Fruit fly (Drosophila melanogaster) whole organism, adult: ENCODE data around the gene CG31917.

ENCODE experiments used
- CG11617 ChIP-seq: fragments of 200-800 bp; sonication (Bioruptor generic); optimal IDR thresholded peaks from 2 replicates; lab custom pipeline; 2017; ENCODE audit warnings: mild to moderate bottlenecking, missing biosample characterization, missing genetic modification reagents, missing genetic modification characterization
- CG12768 ChIP-seq: fragments of 200-800 bp; sonication (Bioruptor generic); optimal IDR thresholded peaks from 2 replicates; lab custom pipeline; 2017; ENCODE audit warnings: missing biosample characterization, missing genetic modification characterization, mild to moderate bottlenecking, moderate library complexity, missing genetic modification reagents
- CG14711 ChIP-seq: fragments of 200-800 bp; sonication (Bioruptor generic); optimal IDR thresholded peaks from 2 replicates; lab custom pipeline; 2018; ENCODE audit warnings: missing biosample characterization, mild to moderate bottlenecking, missing genetic modification characterization, moderate library complexity
- CG1620 ChIP-seq: fragments of 200-800 bp; sonication (Bioruptor generic); optimal IDR thresholded peaks from 2 replicates; lab custom pipeline; 2016; ENCODE audit warnings: missing biosample characterization, missing genetic modification characterization
- CG33017 ChIP-seq: fragments of 200-800 bp; sonication (Bioruptor generic); optimal IDR thresholded peaks from 2 replicates; lab custom pipeline; 2018; ENCODE audit warnings: missing biosample characterization, mild to moderate bottlenecking, missing genetic modification characterization, moderate library complexity
- CG5204 ChIP-seq: fragments of 200-800 bp; sonication (Bioruptor generic); optimal IDR thresholded peaks from 2 replicates; lab custom pipeline; 2016; ENCODE audit warnings: missing biosample characterization, missing genetic modification characterization
- CG7045 ChIP-seq: fragments of 200-800 bp; sonication (Bioruptor generic); optimal IDR thresholded peaks from 2 replicates; lab custom pipeline; 2017; ENCODE audit warnings: missing biosample characterization, mild to moderate bottlenecking, missing genetic modification characterization
- CG7101 ChIP-seq: fragments of 200-800 bp; sonication (Bioruptor generic); optimal IDR thresholded peaks from 2 replicates; lab custom pipeline; 2018; ENCODE audit warnings: missing biosample characterization, mild to moderate bottlenecking, missing genetic modification characterization, moderate library complexity
- Clk ChIP-seq: fragments of 200-800 bp; sonication (Bioruptor generic); optimal IDR thresholded peaks from 2 replicates; lab custom pipeline; 2017; ENCODE audit warnings: missing biosample characterization, missing genetic modification characterization
- Crg-1 ChIP-seq: fragments of 200-800 bp; sonication (Bioruptor generic); optimal IDR thresholded peaks from 2 replicates; lab custom pipeline; 2016; ENCODE audit warnings: missing biosample characterization, missing genetic modification characterization
- Hr96 ChIP-seq: fragments of 200-800 bp; sonication (Bioruptor generic); optimal IDR thresholded peaks from 2 replicates; lab custom pipeline; 2016; ENCODE audit warnings: missing biosample characterization, missing genetic modification characterization
- Mnt ChIP-seq: fragments of 200-800 bp; sonication (Bioruptor generic); optimal IDR thresholded peaks from 2 replicates; lab custom pipeline; 2016; ENCODE audit warnings: missing biosample characterization, mild to moderate bottlenecking, missing genetic modification characterization
- bab1 ChIP-seq: fragments of 200-800 bp; sonication (Bioruptor generic); optimal IDR thresholded peaks from 3 replicates; lab custom pipeline; 2019; ENCODE audit warnings: missing biosample characterization, mild to moderate bottlenecking, missing genetic modification characterization, moderate library complexity
- cic ChIP-seq: fragments of 200-800 bp; sonication (Bioruptor generic); optimal IDR thresholded peaks from 2 replicates; lab custom pipeline; 2017; ENCODE audit warnings: missing biosample characterization, mild to moderate bottlenecking, missing genetic modification characterization, moderate library complexity
- cnc ChIP-seq, 2 experiments: fragments of >200 bp; optimal IDR thresholded peaks; 2 replicates each; lab custom pipeline; 2017
- kay ChIP-seq: fragments of 200-800 bp; sonication (Bioruptor generic); peaks from one replicate; lab custom pipeline; 2016; ENCODE audit warnings: missing biosample characterization, missing genetic modification characterization, borderline replicate concordance
- ovo ChIP-seq: fragments of 200-800 bp; sonication (Bioruptor generic); optimal IDR thresholded peaks from 2 replicates; lab custom pipeline; 2016; ENCODE audit warnings: missing biosample characterization, missing genetic modification characterization
- pad ChIP-seq: fragments of 200-800 bp; sonication (Bioruptor generic); optimal IDR thresholded peaks from 3 replicates; lab custom pipeline; 2017; ENCODE audit warnings: missing biosample characterization, missing genetic modification characterization, mild to moderate bottlenecking, moderate library complexity, missing genetic modification reagents
- tj ChIP-seq: fragments of 200-800 bp; sonication (Bioruptor generic); optimal IDR thresholded peaks from 3 replicates; lab custom pipeline; 2017; ENCODE audit warnings: missing biosample characterization, mild to moderate bottlenecking, missing genetic modification characterization, moderate library complexity
- toe ChIP-seq: fragments of 200-800 bp; sonication (Bioruptor generic); optimal IDR thresholded peaks from 2 replicates; lab custom pipeline; 2016; ENCODE audit warnings: missing biosample characterization, missing genetic modification characterization

CG31917 gene

dm6 chr2L:5005464-5005764, 5.2 kb downstream of the CG31917 start:
- TF ChIP-seq Hr96 (GFP tag; lab: Kevin White, UChicago) (no peak), CG7045 (GFP tag; lab: Kevin White, UChicago) (no peak), CG14711 (tag; lab: Kevin White, UChicago) (no peak), cic (GFP tag; lab: Kevin White, UChicago) (no peak), CG7101 (tag; lab: Kevin White, UChicago) (no peak), pad (GFP tag; lab: Kevin White, UChicago) (no peak)

DNA sequence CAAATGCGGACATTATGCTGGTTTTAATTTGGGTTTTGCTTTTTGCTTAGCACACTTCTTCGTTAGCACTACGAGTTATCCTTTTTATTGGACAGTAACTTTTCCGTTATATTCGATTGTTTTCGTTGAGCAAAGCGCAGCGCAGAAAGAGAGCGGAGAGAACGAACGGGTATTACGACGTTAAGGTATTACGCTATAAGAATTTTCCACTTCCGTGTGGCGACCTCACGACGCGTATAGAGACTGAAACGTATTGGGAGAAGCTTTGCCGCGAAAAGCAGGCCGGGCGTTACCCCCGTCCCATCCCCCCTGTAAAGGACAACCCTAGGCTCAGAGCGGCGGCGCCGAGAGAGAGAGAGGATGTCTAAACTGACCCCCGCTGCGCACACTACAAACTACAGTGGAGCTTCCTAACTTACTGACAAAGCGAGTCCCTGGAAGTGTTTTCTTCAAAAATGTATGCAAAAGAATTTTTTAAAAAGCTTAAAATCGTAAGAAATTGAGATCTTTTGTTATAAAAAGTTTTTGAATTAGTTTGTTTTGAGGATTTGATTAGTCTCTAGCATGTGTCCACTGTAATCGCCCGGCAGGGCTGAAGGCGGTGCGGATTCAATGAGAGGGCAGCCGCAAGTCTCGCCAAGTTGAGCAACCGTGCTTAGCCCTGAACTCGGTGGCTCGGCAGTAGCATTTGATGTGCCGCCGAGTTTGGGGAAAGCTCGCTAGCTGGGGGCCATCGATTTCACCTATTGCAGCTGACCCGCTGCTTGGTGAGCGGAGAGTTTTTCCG, 5.8 kb downstream of the CG31917 start:
- peak; percentile 48 for TF ChIP-seq tj (GFP tag; lab: Kevin White, UChicago)
- peak; percentile 89 for TF ChIP-seq bab1 (GFP tag; lab: Kevin White, UChicago)
- peak; percentile 90 for TF ChIP-seq CG14711 (tag; lab: Kevin White, UChicago)
- peak; percentile 31 for TF ChIP-seq ovo (GFP tag; lab: Kevin White, UChicago)
- peak; percentile 93 for TF ChIP-seq Hr96 (GFP tag; lab: Kevin White, UChicago)
- TF ChIP-seq CG11617 (GFP tag; lab: Kevin White, UChicago), result peak; percentile 88
- TF ChIP-seq Mnt (GFP tag; lab: Kevin White, UChicago), result peak; percentile 76
- peak; percentile 78 for TF ChIP-seq CG1620 (GFP tag; lab: Kevin White, UChicago)
- peak; percentile 93 for TF ChIP-seq toe (GFP tag; lab: Kevin White, UChicago)
- TF ChIP-seq CG12768, result peak; percentile 97
- peak; percentile 89 for TF ChIP-seq Crg-1 (GFP tag; lab: Kevin White, UChicago)
- TF ChIP-seq cic (GFP tag; lab: Kevin White, UChicago), result peak; percentile 69
- TF ChIP-seq CG5204 (GFP tag; lab: Kevin White, UChicago), result peak; percentile 96
- no peak for TF ChIP-seq kay
- no peak for TF ChIP-seq cnc (optimal IDR thresholded peaks at IDR 0.05; lab: Kevin White, UChicago)
- TF ChIP-seq CG33017 (tag; lab: Kevin White, UChicago), result peak; percentile 96
- TF ChIP-seq Clk (GFP tag; lab: Kevin White, UChicago), result peak; percentile 95
- peak; percentile 97 for TF ChIP-seq CG7045 (GFP tag; lab: Kevin White, UChicago)
- TF ChIP-seq pad (GFP tag; lab: Kevin White, UChicago), result peak; percentile 80
- TF ChIP-seq CG7101 (tag; lab: Kevin White, UChicago), result peak; percentile 96

dm6 chr2L:5003670-5004453, 6.8 kb downstream of the CG31917 start:
- TF ChIP-seq CG1620 (GFP tag; lab: Kevin White, UChicago), result no peak
- no peak for TF ChIP-seq CG7045 (GFP tag; lab: Kevin White, UChicago)

DNA sequence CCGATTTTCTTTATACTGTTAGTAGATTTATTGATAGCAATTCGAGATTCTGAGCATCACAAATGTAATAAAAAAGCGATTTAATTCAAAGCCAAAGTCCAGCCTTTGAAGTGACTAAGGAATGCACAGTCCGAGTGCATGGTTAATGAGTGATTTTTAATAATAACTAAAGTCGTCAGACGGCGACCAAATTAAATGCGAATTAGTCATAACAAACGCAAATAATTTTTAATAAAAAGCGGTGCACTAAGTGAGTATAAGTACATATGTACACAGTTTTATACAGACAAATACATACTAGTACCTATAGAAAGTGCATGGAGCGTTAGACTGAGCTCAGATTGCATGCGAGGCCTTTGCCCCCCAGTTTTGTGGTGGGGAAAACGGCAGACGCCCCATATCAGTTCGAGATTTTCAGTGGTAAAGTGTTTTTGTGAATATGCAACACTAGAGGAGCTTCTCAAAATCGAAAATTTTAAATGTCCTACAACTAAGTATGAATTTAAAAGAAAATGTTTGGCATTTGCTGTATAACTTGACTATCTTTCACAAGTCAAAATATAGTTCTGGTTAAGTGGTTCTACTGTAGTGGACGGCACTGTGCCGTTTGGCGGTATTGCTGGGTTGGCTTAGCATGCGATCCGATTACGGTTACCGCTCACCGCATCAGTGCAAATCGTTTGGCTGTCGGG, 7.8 kb downstream of the CG31917 start:
- TF ChIP-seq Hr96 (GFP tag; lab: Kevin White, UChicago), result peak; percentile 36
- TF ChIP-seq Crg-1 (GFP tag; lab: Kevin White, UChicago), result peak; percentile 29
- TF ChIP-seq cnc (optimal IDR thresholded peaks at IDR 0.05; lab: Kevin White, UChicago), result no peak
- TF ChIP-seq CG5204 (GFP tag; lab: Kevin White, UChicago), result peak; percentile 7
- peak; percentile 85 for TF ChIP-seq CG33017 (tag; lab: Kevin White, UChicago)
- peak; percentile 39 for TF ChIP-seq pad (GFP tag; lab: Kevin White, UChicago)
- peak; percentile 82 for TF ChIP-seq CG12768
- peak; percentile 74 for TF ChIP-seq CG7045 (GFP tag; lab: Kevin White, UChicago)
- peak; percentile 54 for TF ChIP-seq CG11617 (GFP tag; lab: Kevin White, UChicago)
- TF ChIP-seq CG1620 (GFP tag; lab: Kevin White, UChicago), result no peak
- peak; percentile 13 for TF ChIP-seq Clk (GFP tag; lab: Kevin White, UChicago)
- no peak for TF ChIP-seq ovo (GFP tag; lab: Kevin White, UChicago)
- peak; percentile 70 for TF ChIP-seq cic (GFP tag; lab: Kevin White, UChicago)
- TF ChIP-seq bab1 (GFP tag; lab: Kevin White, UChicago), result peak; percentile 10
- peak; percentile 52 for TF ChIP-seq CG14711 (tag; lab: Kevin White, UChicago)
- TF ChIP-seq tj (GFP tag; lab: Kevin White, UChicago), result peak; percentile 64
- peak; percentile 25 for TF ChIP-seq toe (GFP tag; lab: Kevin White, UChicago)
- TF ChIP-seq CG7101 (tag; lab: Kevin White, UChicago), result peak; percentile 76
- peak; percentile 97 for TF ChIP-seq kay
- peak; percentile 32 for TF ChIP-seq Mnt (GFP tag; lab: Kevin White, UChicago)

- TF ChIP-seq ovo (GFP tag; lab: Kevin White, UChicago) (no peak), CG11617 (GFP tag; lab: Kevin White, UChicago) (no peak), Mnt (GFP tag; lab: Kevin White, UChicago) (no peak), kay (no peak)
These were observed 8.6 kb downstream of the CG31917 start for dm6 chr2L:5002031-5002430.
